Worm (Caenorhabditis elegans) whole organism, late embryonic: ENCODE results near the gene mam-6.

Source experiments
- C08G9.2 ChIP-seq: sonication (generic microtip); optimal IDR thresholded peaks from 2 replicates; lab custom pipeline; 2016; ENCODE audit warnings: mild to moderate bottlenecking, missing genetic modification characterization, moderate library complexity, missing compliant biosample characterization
- C38D4.7 ChIP-seq: fragments of 200-800 bp; sonication (Bioruptor generic); optimal IDR thresholded peaks from 2 replicates; lab custom pipeline; 2018; ENCODE audit warnings: mild to moderate bottlenecking, missing genetic modification characterization, moderate library complexity, missing compliant biosample characterization
- F13H6.1 ChIP-seq: sonication (generic microtip); optimal IDR thresholded peaks from 2 replicates; lab custom pipeline; 2016; ENCODE audit warnings: missing genetic modification characterization, missing compliant biosample characterization
- K09A11.1 ChIP-seq: sonication (generic microtip); optimal IDR thresholded peaks from 2 replicates; lab custom pipeline; 2017; ENCODE audit warnings: antibody characterized with exemption, mild to moderate bottlenecking, missing genetic modification characterization, missing compliant biosample characterization; ENCODE audit not compliant: insufficient read depth
- Y22D7AL.16 ChIP-seq: sonication (generic microtip); optimal IDR thresholded peaks from 2 replicates; lab custom pipeline; 2016; ENCODE audit warnings: missing genetic modification characterization, missing compliant biosample characterization
- ahr-1 ChIP-seq: sonication (generic microtip); optimal IDR thresholded peaks from 2 replicates; lab custom pipeline; 2016; ENCODE audit warnings: missing genetic modification characterization, missing compliant biosample characterization
- ama-1 ChIP-seq: fragments of 150-350 bp; optimal IDR thresholded peaks from 2 replicates; lab custom pipeline; 2014
- ceh-14 ChIP-seq: sonication (generic microtip); optimal IDR thresholded peaks from 2 replicates; lab custom pipeline; 2016; ENCODE audit warnings: missing genotype, missing genetic modification characterization, missing compliant biosample characterization
- ceh-18 ChIP-seq: sonication (generic microtip); optimal IDR thresholded peaks from 2 replicates; lab custom pipeline; 2016; ENCODE audit warnings: missing genetic modification characterization, missing compliant biosample characterization
- ceh-19 ChIP-seq: fragments of 200-800 bp; sonication (Bioruptor generic); optimal IDR thresholded peaks from 2 replicates; lab custom pipeline; 2018; ENCODE audit warnings: mild to moderate bottlenecking, missing genetic modification characterization, missing compliant biosample characterization
- ceh-24 ChIP-seq: sonication (generic microtip); optimal IDR thresholded peaks from 2 replicates; lab custom pipeline; 2016; ENCODE audit warnings: mild to moderate bottlenecking, missing genetic modification characterization, missing compliant biosample characterization
- ceh-31 ChIP-seq: sonication (generic microtip); optimal IDR thresholded peaks from 2 replicates; lab custom pipeline; 2016; ENCODE audit warnings: missing genetic modification characterization, missing compliant biosample characterization
- ceh-34 ChIP-seq: sonication (generic microtip); optimal IDR thresholded peaks from 2 replicates; lab custom pipeline; 2016; ENCODE audit warnings: mild to moderate bottlenecking, missing genetic modification characterization, missing compliant biosample characterization
- ceh-45 ChIP-seq: fragments of 200-800 bp; sonication (Bioruptor generic); IDR thresholded peaks from 2 replicates; pipeline ENCODE4 v1.3.6; 2022; ENCODE audit warnings: missing genetic modification reagents, missing genetic modification characterization, missing compliant biosample characterization
- ceh-48 ChIP-seq: sonication (generic microtip); optimal IDR thresholded peaks from 2 replicates; lab custom pipeline; 2016; ENCODE audit warnings: missing genetic modification characterization, inconsistent platforms, missing compliant biosample characterization
- ceh-9 ChIP-seq: sonication (generic microtip); optimal IDR thresholded peaks from 2 replicates; lab custom pipeline; 2016; ENCODE audit warnings: mild to moderate bottlenecking, missing genetic modification characterization, inconsistent platforms, missing compliant biosample characterization
- che-1 ChIP-seq: sonication (generic microtip); optimal IDR thresholded peaks from 2 replicates; lab custom pipeline; 2016; ENCODE audit warnings: mild to moderate bottlenecking, missing genetic modification characterization, missing compliant biosample characterization
- dve-1 ChIP-seq: sonication (generic microtip); optimal IDR thresholded peaks from 2 replicates; lab custom pipeline; 2017; ENCODE audit warnings: antibody characterized with exemption, mild to moderate bottlenecking, missing genetic modification characterization, missing compliant biosample characterization
- elt-2 ChIP-seq: sonication (generic microtip); optimal IDR thresholded peaks from 2 replicates; lab custom pipeline; 2016; ENCODE audit warnings: missing genetic modification reagents, missing genetic modification characterization, missing compliant biosample characterization
- elt-4 ChIP-seq: sonication (generic microtip); optimal IDR thresholded peaks from 2 replicates; lab custom pipeline; 2016; ENCODE audit warnings: missing genetic modification characterization, missing compliant biosample characterization
- ets-4 ChIP-seq: sonication (generic microtip); optimal IDR thresholded peaks from 2 replicates; lab custom pipeline; 2016; ENCODE audit warnings: missing genetic modification characterization, missing compliant biosample characterization
- fkh-10 ChIP-seq: fragments of 150-350 bp; optimal IDR thresholded peaks from 2 replicates; lab custom pipeline; 2014; ENCODE audit warnings: missing biosample characterization, missing genetic modification reagents, missing genetic modification characterization
- gmeb-2 ChIP-seq: sonication (generic microtip); optimal IDR thresholded peaks from 2 replicates; lab custom pipeline; 2016; ENCODE audit warnings: missing genetic modification characterization, inconsistent platforms, missing compliant biosample characterization
- hlh-13 ChIP-seq: fragments of 200-800 bp; sonication (Bioruptor generic); optimal IDR thresholded peaks from 2 replicates; lab custom pipeline; 2018; ENCODE audit warnings: mild to moderate bottlenecking, missing genetic modification characterization, missing compliant biosample characterization
- hlh-6 ChIP-seq: sonication (generic microtip); optimal IDR thresholded peaks from 2 replicates; lab custom pipeline; 2016; ENCODE audit warnings: missing genotype, missing genetic modification characterization, missing compliant biosample characterization
- lim-6 ChIP-seq: sonication (generic microtip); optimal IDR thresholded peaks from 2 replicates; lab custom pipeline; 2016; ENCODE audit warnings: missing genetic modification characterization, missing compliant biosample characterization
- madf-2 ChIP-seq: sonication (generic microtip); optimal IDR thresholded peaks from 2 replicates; lab custom pipeline; 2017; ENCODE audit warnings: missing genetic modification characterization, missing compliant biosample characterization
- mec-3 ChIP-seq: sonication (generic microtip); optimal IDR thresholded peaks from 2 replicates; lab custom pipeline; 2016; ENCODE audit warnings: borderline replicate concordance, missing genetic modification characterization, missing compliant biosample characterization
- nfya-1 ChIP-seq: sonication (generic microtip); optimal IDR thresholded peaks from 2 replicates; lab custom pipeline; 2017; ENCODE audit warnings: missing genetic modification characterization, mild to moderate bottlenecking, missing compliant biosample characterization, antibody characterized with exemption, moderate library complexity
- pat-9 ChIP-seq: fragments of 200-800 bp; sonication (Bioruptor generic); optimal IDR thresholded peaks from 2 replicates; lab custom pipeline; 2018; ENCODE audit warnings: mild to moderate bottlenecking, missing genetic modification characterization, moderate library complexity, missing compliant biosample characterization
- pros-1 ChIP-seq: fragments of 150-350 bp; optimal IDR thresholded peaks from 2 replicates; lab custom pipeline; 2014; ENCODE audit warnings: missing biosample characterization, missing genetic modification reagents, missing genetic modification characterization
- ref-2 ChIP-seq: sonication (generic microtip); optimal IDR thresholded peaks from 2 replicates; lab custom pipeline; 2016; ENCODE audit warnings: missing genetic modification characterization, missing compliant biosample characterization
- sdc-2 ChIP-seq: sonication (generic microtip); optimal IDR thresholded peaks from 2 replicates; lab custom pipeline; 2016; ENCODE audit warnings: missing genotype, missing genetic modification characterization, missing compliant biosample characterization
- sox-4 ChIP-seq: sonication (generic microtip); optimal IDR thresholded peaks from 2 replicates; lab custom pipeline; 2017; ENCODE audit warnings: mild to moderate bottlenecking, missing genetic modification characterization, inconsistent platforms, missing compliant biosample characterization
- syd-9 ChIP-seq: sonication (generic microtip); optimal IDR thresholded peaks from 2 replicates; lab custom pipeline; 2016; ENCODE audit warnings: mild to moderate bottlenecking, missing genetic modification characterization, moderate library complexity, missing compliant biosample characterization
- tbx-7 ChIP-seq: sonication (generic microtip); optimal IDR thresholded peaks from 2 replicates; lab custom pipeline; 2016; ENCODE audit warnings: missing genotype, missing genetic modification characterization, missing compliant biosample characterization
- unc-3 ChIP-seq, 2 experiments: fragments of 200-800 bp in 1 of 2; sonication (Bioruptor generic) in 1 of 2; sonication (generic microtip) in 1 of 2; conservative IDR thresholded peaks in 1 of 2; optimal IDR thresholded peaks in 1 of 2; 2 replicates each; pipeline versions ENCODE4 v1.3.6 to Lab custom; 2016 to 2022; ENCODE audit warnings: missing compliant biosample characterization in 2 of 2, missing genetic modification characterization in 2 of 2, missing genetic modification reagents in 1 of 2
- unc-42 ChIP-seq: sonication (generic microtip); optimal IDR thresholded peaks from 2 replicates; lab custom pipeline; 2016; ENCODE audit warnings: missing genotype, missing genetic modification characterization, missing compliant biosample characterization
- unc-55 ChIP-seq: sonication (generic microtip); optimal IDR thresholded peaks from 2 replicates; lab custom pipeline; 2017; ENCODE audit warnings: missing biosample characterization, missing genetic modification reagents, missing genetic modification characterization
- zip-5 ChIP-seq: sonication (generic microtip); optimal IDR thresholded peaks from 2 replicates; lab custom pipeline; 2016; ENCODE audit warnings: missing genetic modification characterization, missing compliant biosample characterization

Gene mam-6

ce11 chrX:15104963-15105493, 35.9 kb upstream of the mam-6 start:
- TF ChIP-seq ets-4 (tag; lab: Kevin White, UChicago) (no peak), pros-1 (tag; lab: Kevin White, UChicago) (no peak), ahr-1 (tag; lab: Kevin White, UChicago) (no peak), unc-3 (GFP tag; conservative IDR thresholded peaks at IDR 0.05; lab: Robert Waterston, UW) (no peak), unc-3 (tag; optimal IDR thresholded peaks at IDR 0.05; lab: Kevin White, UChicago) (no peak)
- TF ChIP-seq, all 69 proteins: peak for 0

- TF ChIP-seq ceh-24 (tag; lab: Kevin White, UChicago) = no peak
- TF ChIP-seq, all 69 proteins: peak for 0
These were observed 34.3 kb upstream of the mam-6 start for ce11 chrX:15103481-15103880.

DNA sequence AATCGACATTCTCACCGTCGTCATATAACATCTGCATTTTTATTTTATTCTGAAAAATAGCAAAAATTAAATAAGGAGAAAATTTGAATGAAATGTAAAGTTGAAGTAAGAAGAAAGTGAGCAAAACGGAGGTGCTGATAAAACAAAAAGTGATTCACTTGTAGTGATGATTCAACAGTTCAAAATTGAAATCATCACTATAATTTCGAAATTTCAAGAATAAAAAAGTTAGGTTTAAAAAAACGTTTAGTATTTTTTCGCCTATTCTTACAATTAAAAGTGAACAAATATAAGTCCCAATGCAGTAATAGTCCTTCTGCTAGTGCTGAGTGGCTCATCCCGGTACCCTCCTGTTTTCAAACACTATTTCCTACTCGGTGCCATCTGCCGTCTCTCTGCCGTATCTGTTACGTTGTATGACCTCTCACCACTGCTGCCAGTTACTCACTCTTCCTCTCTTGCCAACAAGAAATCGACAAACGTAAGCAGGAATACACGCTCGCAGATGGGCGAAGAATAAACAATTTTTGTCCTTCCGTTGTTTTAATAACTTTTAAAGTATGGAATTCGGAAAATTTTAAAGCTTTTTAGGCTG, 31.3 kb upstream of the mam-6 start, which contains the start of gene dhhc-1:
dhhc-1 (minus strand) TSS at position 51 of the 595 bp plus-strand sequence.
- TF ChIP-seq ceh-31 (peak; percentile 56), hlh-6 (no peak), madf-2 (no peak), fkh-10 (GFP tag; lab: Kevin White, UChicago) (no peak), unc-42 (peak; percentile 4), F13H6.1 (tag; lab: Kevin White, UChicago) (no peak), nfya-1 (tag; lab: Kevin White, UChicago) (peak; percentile 59), lim-6 (no peak), che-1 (no peak), elt-4 (no peak), unc-55 (GFP tag; lab: Kevin White, UChicago) (peak; percentile 40), ceh-18 (peak; percentile 26)

DNA sequence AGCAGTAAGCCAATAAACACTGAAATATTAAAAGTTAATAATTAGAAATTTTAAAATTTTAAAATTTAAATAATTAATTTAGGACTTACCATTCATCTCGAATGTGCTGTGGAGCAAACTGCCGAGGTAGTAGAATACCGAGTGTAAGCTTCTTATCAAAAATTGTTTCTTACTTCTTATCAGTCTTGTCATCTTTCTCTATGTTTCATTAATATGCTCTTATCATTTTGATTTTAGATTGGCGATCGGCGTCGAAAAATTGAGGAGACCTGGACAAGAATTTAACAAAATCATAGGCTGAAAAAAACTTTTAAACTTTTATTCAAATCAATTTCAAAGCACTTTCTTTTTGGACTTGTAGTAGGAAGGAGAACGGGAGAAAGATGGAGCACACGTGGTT, 28.6 kb upstream of the mam-6 start, which contains the start of gene F09B12.3:
F09B12.3 (minus strand) TSS at position 192 of the 400 bp plus-strand sequence.
- TF ChIP-seq C08G9.2 (tag; lab: Kevin White, UChicago) (no peak), elt-2 (peak; percentile 73), hlh-6 (no peak)
- TF ChIP-seq, all 69 proteins: peak for 1

- TF ChIP-seq hlh-13 (no peak), ets-4 (tag; lab: Kevin White, UChicago) (no peak), Y22D7AL.16 (tag; lab: Kevin White, UChicago) (no peak), zip-5 (tag; lab: Kevin White, UChicago) (no peak), ceh-48 (tag; lab: Kevin White, UChicago) (no peak), gmeb-2 (tag; lab: Kevin White, UChicago) (no peak), sdc-2 (tag; lab: Kevin White, UChicago) (no peak), ama-1 (lab: Kevin White, UChicago) (no peak)
These were observed 27.1 kb upstream of the mam-6 start for ce11 chrX:15096277-15096676.

DNA sequence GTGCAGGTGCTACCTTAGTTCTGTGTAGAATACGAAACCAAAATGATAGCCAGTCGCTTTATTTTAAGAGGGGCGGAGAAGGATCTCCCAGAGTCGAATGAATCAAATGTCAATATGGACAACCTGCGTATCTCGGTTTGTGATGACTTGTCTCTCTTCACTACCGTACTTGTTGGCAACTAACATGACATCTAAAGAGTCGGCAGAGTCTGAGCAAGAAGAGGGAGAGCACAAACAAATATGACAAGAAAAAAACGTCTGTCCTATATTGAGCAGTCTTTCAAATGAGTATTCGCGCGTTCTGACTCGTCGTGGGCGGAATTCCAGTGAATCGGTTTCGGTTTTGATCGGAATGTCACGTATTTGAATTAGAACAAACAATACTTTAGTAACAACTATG, 25.8 kb upstream of the mam-6 start, which contains the start of gene F09B12.7:
F09B12.7 (minus strand) TSS at position 101 of the 400 bp plus-strand sequence.
- TF ChIP-seq unc-55 (GFP tag; lab: Kevin White, UChicago) (no peak), pat-9 (tag; lab: Kevin White, UChicago) (no peak), elt-4 (no peak), tbx-7 (tag; lab: Kevin White, UChicago) (no peak), C38D4.7 (no peak), madf-2 (no peak), dve-1 (tag; lab: Kevin White, UChicago) (no peak), gmeb-2 (tag; lab: Kevin White, UChicago) (no peak), ceh-14 (tag; lab: Kevin White, UChicago) (no peak), hlh-6 (no peak), mec-3 (tag; lab: Kevin White, UChicago) (no peak), ceh-45 (GFP tag; lab: Robert Waterston, UW) (no peak), sox-4 (tag; lab: Kevin White, UChicago) (no peak), K09A11.1 (no peak), ceh-19 (GFP tag; lab: Kevin White, UChicago) (no peak), ceh-34 (no peak), syd-9 (tag; lab: Kevin White, UChicago) (no peak), ceh-9 (no peak), ref-2 (tag; lab: Kevin White, UChicago) (no peak), ceh-18 (no peak)
